Worm (Caenorhabditis elegans) whole organism, late embryonic: Measurements from ENCODE around the gene F46H5.7.

ENCODE experiments used
- dve-1 ChIP-seq: sonication (generic microtip); optimal IDR thresholded peaks from 2 replicates; lab custom pipeline; 2017; ENCODE audit warnings: antibody characterized with exemption, mild to moderate bottlenecking, missing genetic modification characterization, missing compliant biosample characterization
- fkh-10 ChIP-seq: fragments of 150-350 bp; optimal IDR thresholded peaks from 2 replicates; lab custom pipeline; 2014; ENCODE audit warnings: missing biosample characterization, missing genetic modification reagents, missing genetic modification characterization
- hlh-30 ChIP-seq: sonication (generic microtip); optimal IDR thresholded peaks from 2 replicates; lab custom pipeline; 2017; ENCODE audit warnings: antibody characterized with exemption, missing genetic modification characterization, missing compliant biosample characterization; ENCODE audit not compliant: insufficient read depth
- pax-1 ChIP-seq: fragments of 150-350 bp; optimal IDR thresholded peaks from 2 replicates; lab custom pipeline; 2014; ENCODE audit warnings: missing biosample characterization, missing genetic modification characterization
- pha-4 ChIP-seq: fragments of 150-350 bp; optimal IDR thresholded peaks from 2 replicates; lab custom pipeline; 2018; ENCODE audit warnings: missing biosample characterization, missing genetic modification reagents, missing genetic modification characterization
- unc-3 ChIP-seq, 2 experiments: fragments of 200-800 bp in 1 of 2; sonication (Bioruptor generic) in 1 of 2; sonication (generic microtip) in 1 of 2; conservative IDR thresholded peaks in 1 of 2; optimal IDR thresholded peaks in 1 of 2; 2 replicates each; pipeline versions ENCODE4 v1.3.6 to Lab custom; 2016 to 2022; ENCODE audit warnings: missing compliant biosample characterization in 2 of 2, missing genetic modification characterization in 2 of 2, missing genetic modification reagents in 1 of 2

- TF ChIP-seq pha-4 (tag; lab: Kevin White, UChicago): no peak
- no peak for TF ChIP-seq fkh-10 (GFP tag; lab: Kevin White, UChicago)
- no peak for TF ChIP-seq hlh-30
- no peak for TF ChIP-seq unc-3 (GFP tag; conservative IDR thresholded peaks at IDR 0.05; lab: Robert Waterston, UW)
- no peak for TF ChIP-seq unc-3 (tag; optimal IDR thresholded peaks at IDR 0.05; lab: Kevin White, UChicago)
- no peak for TF ChIP-seq pax-1 (tag; lab: Kevin White, UChicago)
- TF ChIP-seq dve-1 (tag; lab: Kevin White, UChicago): no peak
Measured at ce11 chrX:7291810-7292209, 49.0 kb upstream of the F46H5.7 start, which contains the start of gene lron-7.
